Worm (Caenorhabditis elegans): ENCODE results near the gene glb-9.

Gene glb-9

ce11 chrII:7494155-7494554, 25.0 kb downstream of the glb-9 start, which contains the start of gene R10H1.1:
TSS of gene R10H1.1 (plus strand) at chrII:7494455.
- no peak for TF ChIP-seq flt-1 (GFP tag; IDR thresholded peaks at IDR 0.05)
- no peak for TF ChIP-seq ref-1 (GFP tag; conservative IDR thresholded peaks at IDR 0.05)
- TF ChIP-seq ztf-29 (GFP tag; IDR thresholded peaks at IDR 0.05): no peak
- no peak for TF ChIP-seq ztf-23 (GFP tag; IDR thresholded peaks at IDR 0.05)
- no peak for TF ChIP-seq tab-1 (GFP tag; IDR thresholded peaks at IDR 0.05)
- no peak for TF ChIP-seq T22C8.4 (GFP tag; IDR thresholded peaks at IDR 0.05)
- no peak for TF ChIP-seq cog-1 (tag; optimal IDR thresholded peaks at IDR 0.05)
- no peak for TF ChIP-seq klf-2 (GFP tag; conservative IDR thresholded peaks at IDR 0.05)
- TF ChIP-seq med-1 (GFP tag; optimal IDR thresholded peaks at IDR 0.05; ENCODE audit: insufficient read depth): no peak

DNA sequence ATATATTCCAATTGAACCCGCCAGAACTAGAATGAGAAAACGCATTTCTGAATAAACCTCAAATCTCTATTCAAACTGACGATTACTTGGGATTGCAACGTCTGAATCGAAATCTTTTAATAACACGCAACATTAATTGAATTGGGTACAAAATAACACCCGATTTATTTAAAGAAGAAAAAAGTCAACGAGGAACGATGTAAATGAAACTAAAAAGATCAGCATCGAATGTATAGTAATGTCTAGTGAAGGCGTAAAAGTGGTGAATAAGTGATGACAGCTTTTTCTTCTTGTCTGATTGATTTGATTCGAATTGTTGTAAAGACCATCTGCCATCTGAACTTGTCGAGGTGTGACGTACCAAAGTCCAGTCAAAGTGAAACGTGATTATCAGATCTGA, 25.5 kb downstream of the glb-9 start, which contains the start of gene nas-23:
Gene nas-23, minus strand, starts transcription at position 101 of the 400 bp plus-strand sequence.
- TF ChIP-seq tab-1 (GFP tag; IDR thresholded peaks at IDR 0.05) (no peak), klf-2 (GFP tag; conservative IDR thresholded peaks at IDR 0.05) (no peak), flt-1 (GFP tag; IDR thresholded peaks at IDR 0.05) (no peak), ztf-29 (GFP tag; IDR thresholded peaks at IDR 0.05) (no peak), ztf-23 (GFP tag; IDR thresholded peaks at IDR 0.05) (no peak), med-1 (GFP tag; optimal IDR thresholded peaks at IDR 0.05; ENCODE audit: insufficient read depth) (no peak), T22C8.4 (GFP tag; IDR thresholded peaks at IDR 0.05) (no peak), ref-1 (GFP tag; conservative IDR thresholded peaks at IDR 0.05) (no peak), cog-1 (tag; optimal IDR thresholded peaks at IDR 0.05) (no peak)

- no peak for TF ChIP-seq ztf-23 (GFP tag; IDR thresholded peaks at IDR 0.05)
- no peak for TF ChIP-seq T22C8.4 (GFP tag; IDR thresholded peaks at IDR 0.05)
- TF ChIP-seq cog-1 (tag; optimal IDR thresholded peaks at IDR 0.05): no peak
- TF ChIP-seq ztf-29 (GFP tag; IDR thresholded peaks at IDR 0.05): no peak
- TF ChIP-seq flt-1 (GFP tag; IDR thresholded peaks at IDR 0.05): no peak
- TF ChIP-seq klf-2 (GFP tag; conservative IDR thresholded peaks at IDR 0.05): no peak
- TF ChIP-seq ref-1 (GFP tag; conservative IDR thresholded peaks at IDR 0.05): no peak
- no peak for TF ChIP-seq med-1 (GFP tag; optimal IDR thresholded peaks at IDR 0.05; ENCODE audit: insufficient read depth)
- no peak for TF ChIP-seq tab-1 (GFP tag; IDR thresholded peaks at IDR 0.05)
Measured at ce11 chrII:7489605-7490004, 29.5 kb downstream of the glb-9 start, which contains the start of gene D1022.9. TSS of gene D1022.9 (minus strand) at chrII:7489705.

- TF ChIP-seq ref-1 (GFP tag; conservative IDR thresholded peaks at IDR 0.05) (no peak), ztf-23 (GFP tag; IDR thresholded peaks at IDR 0.05) (no peak), med-1 (GFP tag; optimal IDR thresholded peaks at IDR 0.05; ENCODE audit: insufficient read depth) (no peak), T22C8.4 (GFP tag; IDR thresholded peaks at IDR 0.05) (no peak), tab-1 (GFP tag; IDR thresholded peaks at IDR 0.05) (no peak), cog-1 (tag; optimal IDR thresholded peaks at IDR 0.05) (no peak), ztf-29 (GFP tag; IDR thresholded peaks at IDR 0.05) (no peak), klf-2 (GFP tag; conservative IDR thresholded peaks at IDR 0.05) (no peak), flt-1 (GFP tag; IDR thresholded peaks at IDR 0.05) (no peak)
Measured at ce11 chrII:7483009-7483408, 36.1 kb downstream of the glb-9 start, which contains the start of gene cah-2. TSS of gene cah-2 (minus strand) at chrII:7483109.

- TF ChIP-seq flt-1 (GFP tag; IDR thresholded peaks at IDR 0.05) (peak; percentile 74), ztf-29 (GFP tag; IDR thresholded peaks at IDR 0.05) (no peak; the same call in 1 of the 2 replicates), tab-1 (GFP tag; IDR thresholded peaks at IDR 0.05) (peak; percentile 78; the same call in 1 of the 2 replicates), cog-1 (tag; optimal IDR thresholded peaks at IDR 0.05) (peak; percentile 45), ztf-23 (GFP tag; IDR thresholded peaks at IDR 0.05) (peak; percentile 80), ref-1 (GFP tag; conservative IDR thresholded peaks at IDR 0.05) (0 out of 2 replicates have a peak, but pooled peaks have one; percentile 33), med-1 (GFP tag; optimal IDR thresholded peaks at IDR 0.05; ENCODE audit: insufficient read depth) (no peak), klf-2 (GFP tag; conservative IDR thresholded peaks at IDR 0.05) (peak; percentile 66), T22C8.4 (GFP tag; IDR thresholded peaks at IDR 0.05) (peak; percentile 64)
Measured at ce11 chrII:7478487-7479234, 40.5 kb downstream of the glb-9 start, which contains the start of the genes aka-1 and ubc-6. TSS of gene aka-1 (minus strand) at chrII:7478537. TSS of gene ubc-6 (plus strand) at chrII:7479187.

ce11 chrII:7469318-7469717, 49.8 kb downstream of the glb-9 start:
- TF ChIP-seq ztf-29 (GFP tag; IDR thresholded peaks at IDR 0.05) (no peak), T22C8.4 (GFP tag; IDR thresholded peaks at IDR 0.05) (no peak), ztf-23 (GFP tag; IDR thresholded peaks at IDR 0.05) (no peak), cog-1 (tag; optimal IDR thresholded peaks at IDR 0.05) (no peak), med-1 (GFP tag; optimal IDR thresholded peaks at IDR 0.05; ENCODE audit: insufficient read depth) (no peak), ref-1 (GFP tag; conservative IDR thresholded peaks at IDR 0.05) (no peak), klf-2 (GFP tag; conservative IDR thresholded peaks at IDR 0.05) (no peak), tab-1 (GFP tag; IDR thresholded peaks at IDR 0.05) (no peak), flt-1 (GFP tag; IDR thresholded peaks at IDR 0.05) (no peak)

- TF ChIP-seq med-1 (GFP tag; optimal IDR thresholded peaks at IDR 0.05; ENCODE audit: insufficient read depth): no peak
- TF ChIP-seq cog-1 (tag; optimal IDR thresholded peaks at IDR 0.05): no peak
- no peak for TF ChIP-seq T22C8.4 (GFP tag; IDR thresholded peaks at IDR 0.05)
- no peak for TF ChIP-seq flt-1 (GFP tag; IDR thresholded peaks at IDR 0.05)
- TF ChIP-seq ztf-29 (GFP tag; IDR thresholded peaks at IDR 0.05): no peak
- no peak for TF ChIP-seq ref-1 (GFP tag; conservative IDR thresholded peaks at IDR 0.05)
- no peak for TF ChIP-seq klf-2 (GFP tag; conservative IDR thresholded peaks at IDR 0.05)
- TF ChIP-seq ztf-23 (GFP tag; IDR thresholded peaks at IDR 0.05): no peak
- no peak for TF ChIP-seq tab-1 (GFP tag; IDR thresholded peaks at IDR 0.05)
Measured at ce11 chrII:7465519-7465918, 53.6 kb downstream of the glb-9 start, which contains the start of gene sro-1. TSS of gene sro-1 (minus strand) at chrII:7465619.

ce11 chrII:7459205-7459604, 59.9 kb downstream of the glb-9 start, which contains the start of gene D1022.2:
TSS of gene D1022.2 (plus strand) at chrII:7459505.
- TF ChIP-seq med-1 (GFP tag; optimal IDR thresholded peaks at IDR 0.05; ENCODE audit: insufficient read depth) (no peak), flt-1 (GFP tag; IDR thresholded peaks at IDR 0.05) (no peak), cog-1 (tag; optimal IDR thresholded peaks at IDR 0.05) (no peak), T22C8.4 (GFP tag; IDR thresholded peaks at IDR 0.05) (no peak), ztf-29 (GFP tag; IDR thresholded peaks at IDR 0.05) (no peak), klf-2 (GFP tag; conservative IDR thresholded peaks at IDR 0.05) (no peak)

DNA sequence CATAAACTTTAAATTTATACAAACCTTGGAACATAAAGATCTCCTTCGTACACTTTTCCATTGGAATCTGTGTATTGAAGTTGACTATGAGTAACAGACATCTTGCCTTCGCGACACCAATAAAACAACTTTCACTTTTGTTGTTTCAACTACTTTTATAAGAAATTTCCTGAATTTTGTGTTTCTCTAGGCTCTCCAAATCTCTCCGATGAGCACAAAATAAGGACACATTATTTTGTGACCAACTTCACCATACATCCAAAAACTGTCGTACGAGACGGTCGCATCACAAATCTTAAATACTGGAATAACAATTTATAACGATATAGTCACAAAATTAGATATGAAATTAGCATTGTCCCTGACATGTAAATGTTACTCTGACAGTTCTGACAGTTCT, 60.4 kb downstream of the glb-9 start, which contains the start of gene D1022.5:
Gene D1022.5, minus strand, starts transcription at position 101 of the 400 bp plus-strand sequence.
- TF ChIP-seq ztf-29 (GFP tag; IDR thresholded peaks at IDR 0.05) (no peak), ztf-23 (GFP tag; IDR thresholded peaks at IDR 0.05) (no peak), klf-2 (GFP tag; conservative IDR thresholded peaks at IDR 0.05) (no peak), flt-1 (GFP tag; IDR thresholded peaks at IDR 0.05) (no peak), tab-1 (GFP tag; IDR thresholded peaks at IDR 0.05) (no peak), ref-1 (GFP tag; conservative IDR thresholded peaks at IDR 0.05) (no peak)
